Worm (Caenorhabditis elegans): ENCODE measurements around the gene K09C8.7.

DNA sequence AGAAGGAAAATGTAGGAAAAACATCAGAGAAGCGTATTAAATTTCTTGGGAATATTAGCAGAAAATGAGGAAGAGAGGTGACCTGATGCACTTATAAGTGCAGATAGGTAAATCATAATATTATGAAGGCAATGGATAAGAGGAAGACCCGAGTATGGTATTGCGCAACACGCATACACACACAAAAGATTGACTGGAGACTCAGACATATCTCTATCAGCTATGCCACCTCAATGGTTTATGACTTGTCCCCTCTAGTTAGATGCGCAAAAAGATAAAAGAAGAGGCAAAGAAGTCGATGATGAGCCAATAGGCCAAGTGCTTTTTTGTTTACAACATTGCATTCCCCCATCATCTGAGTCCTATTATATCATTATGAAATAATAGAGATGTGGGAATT lies 19.1 kb downstream of the K09C8.7 start:
- TF ChIP-seq rec-8 (tag; optimal IDR thresholded peaks at IDR 0.05) (no peak), pha-4 (tag; optimal IDR thresholded peaks at IDR 0.05) (no peak), attf-3 (GFP tag; conservative IDR thresholded peaks at IDR 0.05) (no peak), zfh-2 (GFP tag; conservative IDR thresholded peaks at IDR 0.05) (no peak), ama-1 (optimal IDR thresholded peaks at IDR 0.05) (no peak), ama-1 (GFP tag; optimal IDR thresholded peaks at IDR 0.05) (no peak), dpl-1 (GFP tag; optimal IDR thresholded peaks at IDR 0.05) (no peak)

All from whole organism, young adult.